Worm (Caenorhabditis elegans) whole organism, L4 larva: ENCODE results near the gene Y45G5AM.3.

Experiments
- R02D3.7 ChIP-seq: fragments of 150-350 bp; sonication (generic microtip); optimal IDR thresholded peaks from 3 replicates; lab custom pipeline; 2014; ENCODE audit warnings: missing biosample characterization, missing genetic modification characterization
- T26A8.4 ChIP-seq: fragments of 200-800 bp; sonication (Bioruptor generic); IDR thresholded peaks from 2 replicates; pipeline ENCODE4 v1.3.6; 2022; ENCODE audit warnings: missing genetic modification characterization, missing compliant biosample characterization
- Y48G9A.11 ChIP-seq: fragments of 200-800 bp; sonication (Bioruptor generic); IDR thresholded peaks from 2 replicates; pipeline ENCODE4 v1.3.6; 2022; ENCODE audit warnings: missing genetic modification reagents, missing genetic modification characterization, missing compliant biosample characterization
- Y5F2A.4 ChIP-seq: fragments of 200-800 bp; sonication (Bioruptor generic); optimal IDR thresholded peaks from 2 replicates; lab custom pipeline; 2018; ENCODE audit warnings: mild to moderate bottlenecking, missing genetic modification characterization, missing compliant biosample characterization
- aly-2 ChIP-seq: sonication (generic microtip); optimal IDR thresholded peaks from 2 replicates; lab custom pipeline; 2018; ENCODE audit warnings: missing biosample characterization, missing genetic modification characterization
- arid-1 ChIP-seq: fragments of 200-800 bp; sonication (Bioruptor generic); conservative IDR thresholded peaks from 2 replicates; pipeline ENCODE4 v1.3.6; 2022; ENCODE audit warnings: missing genetic modification reagents, missing genetic modification characterization, missing compliant biosample characterization
- attf-4 ChIP-seq: sonication (generic microtip); optimal IDR thresholded peaks from 3 replicates; lab custom pipeline; 2017; ENCODE audit warnings: missing biosample characterization, missing genetic modification characterization
- ceh-20 ChIP-seq: fragments of 200-800 bp; sonication (Bioruptor generic); IDR thresholded peaks from 2 replicates; pipeline ENCODE4 v1.3.6; 2022; ENCODE audit warnings: missing genetic modification reagents, missing genetic modification characterization, missing compliant biosample characterization
- ceh-82 ChIP-seq: sonication (generic microtip); optimal IDR thresholded peaks from 2 replicates; lab custom pipeline; 2017; ENCODE audit warnings: missing biosample characterization, missing genetic modification characterization
- ces-1 ChIP-seq: fragments of 150-350 bp; sonication (generic microtip); optimal IDR thresholded peaks from 4 replicates; lab custom pipeline; 2014; ENCODE audit warnings: missing biosample characterization, missing genetic modification reagents, missing genetic modification characterization
- daf-16 ChIP-seq, 3 experiments: sonication (generic microtip); optimal IDR thresholded peaks; 2 replicates each; lab custom pipeline; 2016 to 2017; ENCODE audit warnings: missing genetic modification characterization in 3 of 3, missing genetic modification reagents in 3 of 3, mild to moderate bottlenecking in 2 of 3, missing compliant biosample characterization in 2 of 3, missing biosample characterization in 1 of 3, moderate library complexity in 1 of 3
- dmd-6 ChIP-seq: fragments of 200-800 bp; sonication (Bioruptor generic); IDR thresholded peaks from 2 replicates; pipeline ENCODE4 v1.3.6; 2022; ENCODE audit warnings: missing genetic modification reagents, missing genetic modification characterization, missing compliant biosample characterization
- dmd-9 ChIP-seq: fragments of 200-800 bp; sonication (Bioruptor generic); IDR thresholded peaks from 2 replicates; pipeline ENCODE4 v1.3.6; 2022; ENCODE audit warnings: missing genetic modification reagents, missing genetic modification characterization, missing compliant biosample characterization
- duxl-1 ChIP-seq: sonication (generic microtip); optimal IDR thresholded peaks from 2 replicates; lab custom pipeline; 2016; ENCODE audit warnings: mild to moderate bottlenecking, missing genetic modification characterization, moderate library complexity, missing compliant biosample characterization; ENCODE audit not compliant: poor library complexity
- egl-43 ChIP-seq: fragments of 200-800 bp; sonication (Bioruptor generic); IDR thresholded peaks from 2 replicates; pipeline ENCODE4 v1.3.6; 2022; ENCODE audit warnings: missing genetic modification reagents, missing genetic modification characterization, missing compliant biosample characterization
- fos-1 ChIP-seq: fragments of 150-350 bp; optimal IDR thresholded peaks from 2 replicates; lab custom pipeline; 2014; ENCODE audit warnings: missing biosample characterization, missing genetic modification characterization
- hlh-11 ChIP-seq: fragments of 200-800 bp; sonication (Bioruptor generic); optimal IDR thresholded peaks from 2 replicates; lab custom pipeline; 2018; ENCODE audit warnings: mild to moderate bottlenecking, missing genetic modification characterization, missing compliant biosample characterization
- hlh-30 ChIP-seq: sonication (generic microtip); optimal IDR thresholded peaks from 2 replicates; lab custom pipeline; 2017; ENCODE audit warnings: antibody characterized with exemption, mild to moderate bottlenecking, missing genetic modification characterization, missing compliant biosample characterization; ENCODE audit not compliant: insufficient read depth
- jun-1 ChIP-seq: fragments of 150-350 bp; optimal IDR thresholded peaks from 2 replicates; lab custom pipeline; 2014; ENCODE audit warnings: missing biosample characterization, missing genetic modification reagents, missing genetic modification characterization
- lin-1 ChIP-seq: fragments of 200-800 bp; sonication (Bioruptor generic); IDR thresholded peaks from 2 replicates; pipeline ENCODE4 v1.3.6; 2022; ENCODE audit warnings: missing genetic modification reagents, missing genetic modification characterization, missing compliant biosample characterization
- lin-38 ChIP-seq: fragments of 200-800 bp; sonication (Bioruptor generic); IDR thresholded peaks from 2 replicates; pipeline ENCODE4 v1.3.6; 2022; ENCODE audit warnings: missing genetic modification reagents, missing genetic modification characterization, missing compliant biosample characterization
- lir-3 ChIP-seq: sonication (generic microtip); optimal IDR thresholded peaks from 2 replicates; lab custom pipeline; 2016; ENCODE audit warnings: mild to moderate bottlenecking, missing genetic modification characterization, missing compliant biosample characterization
- mdl-1 ChIP-seq, 2 experiments: fragments of 150-350 bp in 1 of 2; sonication (generic microtip) in 1 of 2; optimal IDR thresholded peaks; 2 replicates each; lab custom pipeline; 2014 to 2017; ENCODE audit warnings: missing biosample characterization in 2 of 2, missing genetic modification characterization in 2 of 2
- mdt-29 ChIP-seq: fragments of 200-800 bp; sonication (Bioruptor generic); IDR thresholded peaks from 2 replicates; pipeline ENCODE4 v1.3.6; 2022; ENCODE audit warnings: missing genetic modification reagents, missing genetic modification characterization, missing compliant biosample characterization
- mes-2 ChIP-seq: sonication (generic microtip); optimal IDR thresholded peaks from 2 replicates; lab custom pipeline; 2016; ENCODE audit warnings: missing genotype, mild to moderate bottlenecking, missing genetic modification characterization, missing compliant biosample characterization; ENCODE audit not compliant: poor library complexity, severe bottlenecking
- mxl-3 ChIP-seq: fragments of 200-800 bp; sonication (Bioruptor generic); optimal IDR thresholded peaks from 2 replicates; lab custom pipeline; 2018; ENCODE audit warnings: mild to moderate bottlenecking, missing genetic modification characterization, missing compliant biosample characterization
- nhr-10 ChIP-seq: fragments of 150-350 bp; optimal IDR thresholded peaks from 2 replicates; lab custom pipeline; 2014; ENCODE audit warnings: missing biosample characterization, missing genetic modification characterization
- nhr-11 ChIP-seq: fragments of 150-350 bp; optimal IDR thresholded peaks from 2 replicates; lab custom pipeline; 2014; ENCODE audit warnings: missing biosample characterization, missing genetic modification characterization
- nhr-237 ChIP-seq: sonication (generic microtip); optimal IDR thresholded peaks from 2 replicates; lab custom pipeline; 2017; ENCODE audit warnings: missing biosample characterization, missing genetic modification characterization
- nhr-28 ChIP-seq: fragments of 150-350 bp; optimal IDR thresholded peaks from 2 replicates; lab custom pipeline; 2014; ENCODE audit warnings: missing biosample characterization, missing genetic modification characterization
- nhr-48 ChIP-seq: sonication (generic microtip); optimal IDR thresholded peaks from 2 replicates; lab custom pipeline; 2016; ENCODE audit warnings: mild to moderate bottlenecking, missing genetic modification characterization, missing compliant biosample characterization
- nhr-77 ChIP-seq: fragments of 150-350 bp; optimal IDR thresholded peaks from 2 replicates; lab custom pipeline; 2014; ENCODE audit warnings: missing biosample characterization, missing genetic modification characterization
- pha-4 ChIP-seq, 2 experiments: fragments of 150-350 bp in 1 of 2; fragments of 200-800 bp in 1 of 2; sonication (Bioruptor generic) in 1 of 2; IDR thresholded peaks in 1 of 2; optimal IDR thresholded peaks in 1 of 2; 2 replicates each; pipeline versions ENCODE4 v1.3.6 to Lab custom; 2014 to 2022; ENCODE audit warnings: missing genetic modification characterization in 2 of 2, missing genetic modification reagents in 2 of 2, missing biosample characterization in 1 of 2, missing compliant biosample characterization in 1 of 2
- pqm-1 ChIP-seq: sonication (generic microtip); optimal IDR thresholded peaks from 2 replicates; lab custom pipeline; 2017; ENCODE audit warnings: missing biosample characterization, missing genetic modification characterization
- set-16 ChIP-seq: fragments of 200-800 bp; sonication (Bioruptor generic); IDR thresholded peaks from 2 replicates; pipeline ENCODE4 v1.3.6; 2022; ENCODE audit warnings: missing genetic modification reagents, missing genetic modification characterization, missing compliant biosample characterization
- spr-3 ChIP-seq: fragments of 200-800 bp; sonication (Bioruptor generic); optimal IDR thresholded peaks from 2 replicates; lab custom pipeline; 2018; ENCODE audit warnings: mild to moderate bottlenecking, missing genetic modification characterization, missing compliant biosample characterization
- tag-97 ChIP-seq: fragments of 200-800 bp; sonication (Bioruptor generic); IDR thresholded peaks from 2 replicates; pipeline ENCODE4 v1.3.6; 2022; ENCODE audit warnings: missing genetic modification characterization, missing compliant biosample characterization
- tra-1 ChIP-seq: fragments of 200-800 bp; sonication (Bioruptor generic); IDR thresholded peaks from 2 replicates; pipeline ENCODE4 v1.3.6; 2022; ENCODE audit warnings: missing genetic modification reagents, missing genetic modification characterization, missing compliant biosample characterization
- unc-62 ChIP-seq, 3 experiments: fragments of 150-350 bp in 1 of 3; sonication (generic microtip); optimal IDR thresholded peaks in 2 of 3; peaks in 1 of 3; 1 replicate in 1 of 3; 2 replicates in 2 of 3; lab custom pipeline; 2014 to 2017; ENCODE audit warnings: missing biosample characterization in 3 of 3, missing genetic modification characterization in 3 of 3, missing genetic modification reagents in 3 of 3, missing genotype in 1 of 3
- ztf-11 ChIP-seq: fragments of 150-350 bp; optimal IDR thresholded peaks from 2 replicates; lab custom pipeline; 2014; ENCODE audit warnings: missing biosample characterization, missing genetic modification characterization

Gene Y45G5AM.3

DNA sequence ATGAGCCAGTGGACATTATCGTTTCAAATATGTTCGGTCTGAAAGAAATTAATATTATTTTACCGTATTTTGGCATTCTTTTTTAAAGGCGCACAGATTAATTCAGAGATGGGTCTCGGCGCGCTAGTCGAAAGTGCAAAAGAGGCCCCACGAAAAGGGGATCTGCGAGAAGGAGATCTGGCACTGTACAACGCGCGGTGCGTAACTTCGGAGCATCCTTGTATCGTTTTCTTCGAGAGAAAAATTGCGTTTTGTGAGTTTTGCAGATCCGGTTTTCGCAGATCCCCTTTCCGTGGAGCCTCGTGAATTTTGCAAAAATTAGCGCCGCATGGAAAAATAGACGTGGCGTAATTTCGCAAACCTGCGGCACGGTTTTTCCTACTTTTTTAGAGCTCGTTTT is 17.4 kb downstream of the Y45G5AM.3 start:
- no peak for TF ChIP-seq nhr-77 (tag; lab: Kevin White, UChicago)
- no peak for TF ChIP-seq nhr-28
- TF ChIP-seq pqm-1 (tag; lab: Kevin White, UChicago): no peak
- TF ChIP-seq R02D3.7 (tag; lab: Kevin White, UChicago): no peak
- TF ChIP-seq Y5F2A.4 (GFP tag; lab: Kevin White, UChicago): no peak
- no peak for TF ChIP-seq nhr-237 (tag; lab: Kevin White, UChicago)
- no peak for TF ChIP-seq ces-1
- no peak for TF ChIP-seq jun-1 (tag; lab: Kevin White, UChicago)
- TF ChIP-seq nhr-11 (tag; lab: Kevin White, UChicago): no peak
- TF ChIP-seq duxl-1: no peak
- no peak for TF ChIP-seq lir-3 (tag; lab: Kevin White, UChicago)
- no peak for TF ChIP-seq fos-1 (tag; lab: Kevin White, UChicago)
- no peak for TF ChIP-seq aly-2 (tag; lab: Kevin White, UChicago)
- no peak for TF ChIP-seq T26A8.4 (GFP tag; lab: Robert Waterston, UW)

DNA sequence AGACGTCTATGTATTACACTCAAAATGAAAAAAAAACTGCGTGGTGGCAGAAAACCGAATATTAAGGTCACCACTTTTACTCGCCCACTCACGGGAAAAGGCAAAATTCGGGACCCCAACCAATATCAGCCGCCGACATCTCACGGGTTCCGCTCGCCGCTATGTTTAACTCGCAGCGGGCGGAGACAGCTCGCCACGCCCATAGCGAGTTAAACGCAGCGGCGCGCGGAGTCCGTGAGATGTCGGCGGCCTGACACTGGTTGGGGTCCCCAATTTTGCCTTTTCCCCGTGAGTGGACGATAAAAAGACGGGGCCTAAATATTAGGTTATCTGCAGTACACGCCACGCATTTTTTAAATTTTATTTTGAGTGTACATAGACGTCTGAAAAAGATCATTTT is 18.2 kb downstream of the Y45G5AM.3 start:
- TF ChIP-seq R02D3.7 (tag; lab: Kevin White, UChicago) (no peak), ztf-11 (no peak), egl-43 (GFP tag; lab: Robert Waterston, UW) (0 out of 2 replicates have a peak, but pooled peaks have one; percentile 26), Y48G9A.11 (GFP tag; lab: Robert Waterston, UW) (peak; percentile 25; the same call in 1 of the 2 replicates), tra-1 (no peak), set-16 (GFP tag; lab: Robert Waterston, UW) (peak; percentile 72), attf-4 (tag; lab: Kevin White, UChicago) (no peak), mes-2 (tag; lab: Kevin White, UChicago) (no peak), nhr-10 (tag; lab: Kevin White, UChicago) (no peak), dmd-9 (no peak), lin-38 (GFP tag; lab: Robert Waterston, UW) (0 out of 2 replicates have a peak, but pooled peaks have one; percentile 8), aly-2 (tag; lab: Kevin White, UChicago) (no peak), ceh-20 (no peak)
- TF ChIP-seq, all 104 proteins: peak for 4

DNA sequence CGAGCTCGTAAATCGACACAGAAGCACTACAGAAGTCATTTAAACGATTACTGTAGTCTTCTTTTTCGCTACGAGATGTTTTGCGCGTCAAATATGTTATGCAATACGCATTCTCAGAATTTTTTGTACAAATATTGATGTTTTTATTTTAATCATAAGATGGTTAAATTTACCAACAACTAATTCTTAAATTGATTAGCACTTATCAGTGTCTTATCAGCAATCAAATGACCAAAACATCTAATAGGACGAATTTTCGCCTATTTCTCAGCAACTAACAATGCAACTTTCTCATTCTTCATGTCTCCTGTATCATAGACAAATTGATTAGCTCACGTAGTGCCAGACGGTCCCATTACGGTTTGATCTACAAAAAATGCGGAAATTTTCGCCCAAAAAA is 21.5 kb downstream of the Y45G5AM.3 start:
- TF ChIP-seq daf-16 (GFP tag; optimal IDR thresholded peaks at IDR 0.05; lab: Kevin White, UChicago) (no peak), daf-16 (tag; optimal IDR thresholded peaks at IDR 0.05; lab: Kevin White, UChicago) (peak; percentile 54), aly-2 (tag; lab: Kevin White, UChicago) (no peak), nhr-28 (peak; percentile 6)
- TF ChIP-seq, all 104 proteins: peak for 2

- TF ChIP-seq fos-1 (tag; lab: Kevin White, UChicago) (no peak), unc-62 (GFP tag; optimal IDR thresholded peaks at IDR 0.05 in 1 of 2; lab: Kevin White, UChicago) (no peak), unc-62 (tag; optimal IDR thresholded peaks at IDR 0.05; lab: Kevin White, UChicago) (no peak), hlh-11 (tag; lab: Kevin White, UChicago) (peak; percentile 90), dmd-6 (peak; percentile 82), arid-1 (GFP tag; lab: Robert Waterston, UW) (0 out of 2 replicates have a peak, but pooled peaks have one; percentile 33), lin-38 (GFP tag; lab: Robert Waterston, UW) (peak; percentile 37; the same call in 1 of the 2 replicates), mdt-29 (GFP tag; lab: Robert Waterston, UW) (0 out of 2 replicates have a peak, but pooled peaks have one; percentile 34), duxl-1 (peak; percentile 36), T26A8.4 (GFP tag; lab: Robert Waterston, UW) (no peak), mxl-3 (GFP tag; lab: Kevin White, UChicago) (peak; percentile 97), nhr-48 (tag; lab: Kevin White, UChicago) (peak; percentile 50), nhr-28 (peak; percentile 20), daf-16 (GFP tag; optimal IDR thresholded peaks at IDR 0.05; lab: Kevin White, UChicago) (no peak), daf-16 (tag; optimal IDR thresholded peaks at IDR 0.05; lab: Kevin White, UChicago) (peak; percentile 38), mdl-1 (tag; optimal IDR thresholded peaks at IDR 0.05; lab: Kevin White, UChicago) (peak; percentile 31 to 53), spr-3 (GFP tag; lab: Kevin White, UChicago) (peak; percentile 5), pha-4 (GFP tag; IDR thresholded peaks at IDR 0.05; lab: Robert Waterston, UW) (peak; percentile 45), pha-4 (tag; optimal IDR thresholded peaks at IDR 0.05; lab: Kevin White, UChicago) (no peak), tag-97 (GFP tag; lab: Robert Waterston, UW) (no peak), lin-1 (GFP tag; lab: Robert Waterston, UW) (peak; percentile 32; the same call in 1 of the 2 replicates), hlh-30 (tag; lab: Kevin White, UChicago) (peak; percentile 68), set-16 (GFP tag; lab: Robert Waterston, UW) (peak; percentile 47), ceh-82 (tag; lab: Kevin White, UChicago) (no peak), mes-2 (tag; lab: Kevin White, UChicago) (peak; percentile 14)
These were observed 22.2 kb downstream of the Y45G5AM.3 start for ce11 chrV:4186453-4187143.
